Worm (Caenorhabditis elegans): Measurements from ENCODE around the gene col-115.
"Not testable (repeated sequence)": the region's sequence is repeated elsewhere in the genome, so short reads cannot be mapped to it uniquely, and the experiment has no call there.

Gene col-115

ce11 chrIV:7988385-7988784 is at the start of gene col-115:
col-115 (plus strand) TSS chrIV:7988685.
- TF ChIP-seq W03F9.2 (tag; optimal IDR thresholded peaks at IDR 0.05) (no peak), him-1 (tag; optimal IDR thresholded peaks at IDR 0.05) (no peak), dao-5 (tag; optimal IDR thresholded peaks at IDR 0.05) (no peak)

DNA sequence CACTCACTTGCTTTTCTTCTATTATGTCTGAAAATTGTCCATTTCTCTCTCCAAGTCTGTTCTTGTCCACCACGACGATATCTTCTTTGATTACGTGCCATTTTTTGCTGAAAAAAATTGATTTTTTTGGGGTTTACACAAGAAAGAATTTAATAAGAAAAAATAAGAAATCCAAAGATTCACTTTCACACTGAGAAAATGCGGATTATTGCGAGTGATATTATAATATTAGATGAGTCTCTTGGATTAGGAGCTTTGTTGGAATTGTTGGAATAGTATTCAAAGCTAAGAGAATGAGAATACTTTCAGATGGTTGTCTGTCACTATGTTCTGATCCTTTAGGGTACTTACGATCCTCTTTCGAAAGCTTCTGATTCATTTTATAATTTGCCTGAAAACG is 49.7 kb upstream of the col-115 start, which contains the start of gene F20D12.7:
Gene F20D12.7, minus strand, starts transcription at position 101 of the 400 bp plus-strand sequence.
- TF ChIP-seq dao-5 (tag; optimal IDR thresholded peaks at IDR 0.05) (no peak), him-1 (tag; optimal IDR thresholded peaks at IDR 0.05) (no peak), W03F9.2 (tag; optimal IDR thresholded peaks at IDR 0.05) (no peak)

DNA sequence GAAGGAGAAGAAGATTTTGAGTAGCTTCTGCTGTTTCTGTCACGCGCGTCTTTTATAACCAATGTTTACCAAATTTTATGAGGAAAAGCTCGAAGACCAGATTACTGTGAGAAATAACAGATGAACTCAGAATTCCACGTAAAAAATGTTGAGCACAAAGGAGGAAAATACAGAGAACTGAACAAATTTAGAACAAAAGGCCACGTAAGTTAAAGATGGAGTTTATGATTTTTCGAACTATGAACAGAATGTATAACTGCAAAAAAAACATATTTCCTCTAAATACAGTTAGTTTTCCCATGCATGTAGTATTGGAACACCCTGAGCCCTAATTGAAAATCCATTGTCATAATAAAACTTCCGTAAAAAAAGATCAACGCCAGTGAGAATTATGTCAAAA is 47.6 kb upstream of the col-115 start, which contains the start of gene exc-9:
Gene exc-9, minus strand, starts transcription at position 101 of the 400 bp plus-strand sequence.
- TF ChIP-seq dao-5 (tag; optimal IDR thresholded peaks at IDR 0.05): no peak
- no peak for TF ChIP-seq W03F9.2 (tag; optimal IDR thresholded peaks at IDR 0.05)
- TF ChIP-seq him-1 (tag; optimal IDR thresholded peaks at IDR 0.05): no peak

ce11 chrIV:7943272-7943671 is 45.2 kb upstream of the col-115 start:
- TF ChIP-seq dao-5 (tag; optimal IDR thresholded peaks at IDR 0.05) (no peak), W03F9.2 (tag; optimal IDR thresholded peaks at IDR 0.05) (no peak), him-1 (tag; optimal IDR thresholded peaks at IDR 0.05) (no peak)

DNA sequence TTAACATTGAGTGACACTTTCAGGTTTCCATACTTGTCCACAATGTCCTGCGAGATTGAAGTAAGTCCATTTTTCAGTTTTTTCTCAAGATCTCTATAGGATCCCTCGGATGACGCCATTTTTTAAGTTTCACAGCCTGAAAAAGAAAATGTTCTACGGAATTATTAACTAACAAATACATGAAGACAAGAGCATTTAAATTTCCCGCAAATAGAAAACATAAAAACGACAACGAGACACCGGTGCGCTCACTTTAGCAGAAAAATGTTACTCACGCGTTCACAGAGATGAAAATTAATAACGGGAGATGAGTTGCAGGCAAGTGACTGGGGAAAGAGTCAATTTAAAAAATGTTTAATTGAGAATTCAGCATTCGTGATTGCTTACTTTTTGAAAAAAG is 42.0 kb upstream of the col-115 start, which contains the start of gene czw-1:
Gene czw-1, minus strand, starts transcription at position 369 of the 400 bp plus-strand sequence.
- TF ChIP-seq W03F9.2 (tag; optimal IDR thresholded peaks at IDR 0.05) (no peak), dao-5 (tag; optimal IDR thresholded peaks at IDR 0.05) (no peak), him-1 (tag; optimal IDR thresholded peaks at IDR 0.05) (no peak)

- TF ChIP-seq W03F9.2 (tag; optimal IDR thresholded peaks at IDR 0.05): peak; percentile 46
These were observed 41.5 kb upstream of the col-115 start, which contains the start of gene F20D12.12 for ce11 chrIV:7946899-7947499. F20D12.12 (plus strand) TSS chrIV:7947440.

- TF ChIP-seq dao-5, W03F9.2, him-1 (tag; optimal IDR thresholded peaks at IDR 0.05): not testable (repeated sequence)
These were observed 40.2 kb upstream of the col-115 start, which contains the start of gene mcm-3AP for ce11 chrIV:7948290-7948689. mcm-3AP (plus strand) TSS chrIV:7948672.

- TF ChIP-seq W03F9.2 (tag; optimal IDR thresholded peaks at IDR 0.05) (no peak), him-1 (tag; optimal IDR thresholded peaks at IDR 0.05) (no peak)
These were observed 34.5 kb upstream of the col-115 start for ce11 chrIV:7954006-7954405.

DNA sequence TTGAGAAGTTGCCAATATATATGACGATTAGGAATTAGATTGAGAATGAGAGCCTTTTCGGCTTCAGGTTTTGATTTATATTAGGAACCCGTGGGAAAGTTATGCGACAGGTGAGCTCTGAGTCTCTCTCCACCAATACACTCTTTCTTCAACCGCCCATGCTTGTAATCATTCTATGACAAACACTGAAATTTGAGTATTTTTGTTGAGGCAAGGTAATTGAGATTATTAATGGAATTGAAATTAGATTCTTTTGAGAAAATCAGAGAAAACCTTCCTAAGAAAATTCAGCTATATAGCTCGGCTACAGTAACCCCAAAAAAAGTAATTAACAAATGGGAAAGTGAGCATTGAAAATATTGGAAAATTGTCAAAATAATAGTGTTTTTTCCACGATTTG is 32.6 kb upstream of the col-115 start, which contains the start of gene ceh-19:
Gene ceh-19, minus strand, starts transcription at position 101 of the 400 bp plus-strand sequence.
- TF ChIP-seq W03F9.2 (tag; optimal IDR thresholded peaks at IDR 0.05) (no peak), dao-5 (tag; optimal IDR thresholded peaks at IDR 0.05) (no peak), him-1 (tag; optimal IDR thresholded peaks at IDR 0.05) (no peak)

DNA sequence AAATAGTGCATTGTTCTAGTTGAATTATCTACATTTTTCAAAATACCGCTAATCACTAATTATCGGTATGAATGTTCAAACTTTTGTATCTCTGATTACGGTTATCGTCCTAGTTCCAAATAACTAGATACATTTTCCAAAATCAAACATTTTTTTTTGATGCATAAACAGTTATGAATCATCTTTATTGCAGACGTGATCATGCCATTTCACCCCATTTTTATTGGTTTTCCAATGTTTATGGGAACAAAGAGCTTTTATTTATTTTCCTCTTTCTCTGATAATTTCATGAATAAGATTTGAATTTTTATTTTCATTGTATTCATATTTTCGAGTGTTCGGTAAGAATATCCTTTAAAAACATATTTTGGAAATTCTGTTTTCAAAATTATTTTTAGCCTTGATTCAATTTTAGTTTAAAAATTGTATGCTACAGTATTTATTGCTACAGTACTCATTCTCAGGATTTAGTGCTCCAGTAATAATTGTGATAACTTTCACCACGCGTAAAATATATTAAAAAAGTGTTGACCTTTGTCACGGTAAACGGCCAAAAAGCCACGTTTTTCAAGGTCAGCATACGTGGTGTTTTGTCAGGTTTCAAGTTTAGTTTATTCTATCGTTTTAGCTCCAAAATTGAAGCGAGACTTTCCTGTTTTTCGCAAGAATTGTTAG is 31.7 kb upstream of the col-115 start, which contains the start of gene csr-1:
Gene csr-1, plus strand, starts transcription at position 625 of the 675 bp plus-strand sequence.
- TF ChIP-seq dao-5 (tag; optimal IDR thresholded peaks at IDR 0.05) (no peak), W03F9.2 (tag; optimal IDR thresholded peaks at IDR 0.05) (no peak), him-1 (tag; optimal IDR thresholded peaks at IDR 0.05) (no peak)

DNA sequence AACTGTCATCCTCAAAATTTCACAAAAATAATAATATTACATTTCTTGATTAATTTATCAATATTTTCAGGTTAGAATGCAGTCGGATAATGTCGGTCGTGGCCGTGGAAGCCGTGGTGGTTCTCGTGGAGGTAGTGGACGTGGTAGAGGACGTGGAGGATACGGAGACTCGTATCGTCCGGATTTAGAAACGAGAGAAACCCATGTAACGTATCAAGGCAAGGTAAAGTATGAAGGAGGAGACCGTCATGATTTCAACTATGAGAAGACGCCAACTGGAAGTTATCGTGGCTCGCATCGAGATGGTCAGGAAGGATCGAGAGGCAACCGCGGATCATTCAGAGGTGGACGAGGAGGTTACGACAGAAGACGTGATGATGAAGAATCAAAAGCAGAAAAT is 31.0 kb upstream of the col-115 start, which contains the start of gene frpr-10:
Gene frpr-10, plus strand, starts transcription at position 301 of the 400 bp plus-strand sequence.
- no peak for TF ChIP-seq dao-5 (tag; optimal IDR thresholded peaks at IDR 0.05)

DNA sequence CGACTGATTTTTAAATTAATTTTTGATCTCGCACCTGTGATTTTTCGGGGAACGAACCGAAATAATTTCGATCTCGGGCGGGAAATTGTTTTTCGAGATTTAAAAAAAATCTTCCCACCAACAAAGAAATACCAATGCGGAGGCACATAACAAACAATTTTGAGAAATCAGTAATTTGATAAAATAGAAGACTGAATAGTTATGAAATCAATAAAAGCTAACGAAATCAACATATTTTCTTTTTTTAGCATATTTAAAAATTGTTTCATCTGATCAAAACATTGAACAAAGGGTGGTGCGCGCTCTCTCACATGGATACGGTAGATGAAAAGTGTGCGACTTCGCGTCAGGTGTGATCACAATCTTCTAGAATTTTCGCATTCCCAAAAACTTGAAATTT is 30.4 kb upstream of the col-115 start:
- no peak for TF ChIP-seq him-1 (tag; optimal IDR thresholded peaks at IDR 0.05)

DNA sequence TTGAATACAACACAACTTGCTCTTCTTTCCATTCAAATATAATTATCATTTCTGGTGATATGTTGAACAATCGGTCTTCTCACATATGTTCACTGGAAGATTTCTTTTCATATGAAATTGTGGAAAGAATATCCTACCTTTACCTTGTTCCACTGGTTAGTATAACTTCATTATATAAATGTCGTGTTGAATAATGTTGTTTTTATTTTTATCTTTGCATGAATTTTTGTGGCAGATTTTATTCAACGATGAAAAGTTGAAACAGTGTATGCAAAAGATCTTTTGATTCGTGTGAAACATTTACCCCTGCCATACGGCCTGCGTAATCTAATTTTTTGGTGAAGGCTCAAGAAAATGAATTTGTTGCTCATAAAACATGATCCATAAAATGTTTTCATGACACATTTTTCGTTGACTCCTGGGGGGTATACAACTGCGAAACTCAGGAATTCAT is 26.6 kb upstream of the col-115 start:
- no peak for TF ChIP-seq W03F9.2 (tag; optimal IDR thresholded peaks at IDR 0.05)
- no peak for TF ChIP-seq him-1 (tag; optimal IDR thresholded peaks at IDR 0.05)
- no peak for TF ChIP-seq dao-5 (tag; optimal IDR thresholded peaks at IDR 0.05)

- TF ChIP-seq W03F9.2 (tag; optimal IDR thresholded peaks at IDR 0.05): no peak
- TF ChIP-seq him-1 (tag; optimal IDR thresholded peaks at IDR 0.05): no peak
These were observed 21.5 kb upstream of the col-115 start, which contains the start of gene F57H12.5 for ce11 chrIV:7967006-7967405. F57H12.5 (plus strand) TSS chrIV:7967306.
